Worm (Caenorhabditis elegans): ENCODE results near the gene cpt-3.

DNA sequence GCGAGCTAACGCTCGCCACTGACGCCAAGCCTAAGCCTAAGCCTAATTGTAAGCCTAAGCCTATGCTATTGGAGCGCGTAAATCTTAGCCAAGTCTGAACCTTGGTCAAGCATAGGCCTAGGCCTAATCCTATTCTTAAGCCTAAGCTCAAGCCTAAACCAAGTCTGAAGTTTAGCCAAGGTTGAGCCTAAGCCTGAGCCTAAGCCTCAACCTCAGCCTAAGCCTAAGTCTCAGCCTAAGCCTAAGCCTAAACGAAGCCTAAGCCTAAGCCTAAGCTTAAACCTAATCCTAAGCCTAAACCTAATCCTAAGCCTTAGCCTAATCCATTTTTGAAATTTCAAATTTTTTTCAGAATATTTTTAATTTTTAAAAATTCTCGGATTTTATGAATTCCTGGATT lies 22.6 kb upstream of the cpt-3 start:
- peak; percentile 81 for TF ChIP-seq ceh-36 (tag; optimal IDR thresholded peaks at IDR 0.05)
- TF ChIP-seq ama-1 (optimal IDR thresholded peaks at IDR 0.05): no peak
- TF ChIP-seq ceh-13 (GFP tag; optimal IDR thresholded peaks at IDR 0.05): no peak
- no peak for TF ChIP-seq hnd-1 (tag; optimal IDR thresholded peaks at IDR 0.05)
- TF ChIP-seq sea-1 (GFP tag; conservative IDR thresholded peaks at IDR 0.05): no peak
- TF ChIP-seq flt-1 (GFP tag; IDR thresholded peaks at IDR 0.05): no peak
- no peak for TF ChIP-seq hmbx-1 (tag; optimal IDR thresholded peaks at IDR 0.05)
- no peak for TF ChIP-seq tbx-37 (GFP tag; conservative IDR thresholded peaks at IDR 0.05)
- TF ChIP-seq aly-1 (tag; optimal IDR thresholded peaks at IDR 0.05): no peak
- TF ChIP-seq B0310.2 (tag; optimal IDR thresholded peaks at IDR 0.05): no peak
- no peak for TF ChIP-seq ets-7 (tag; optimal IDR thresholded peaks at IDR 0.05)
- TF ChIP-seq tra-4 (tag; optimal IDR thresholded peaks at IDR 0.05): no peak

Data from whole organism, early embryonic.